Fruit fly (Drosophila melanogaster) whole organism, embryonic: ENCODE data around the gene CG43367.

Source experiments
- CG10959 ChIP-seq: fragments of 200-800 bp; sonication (Bioruptor generic); IDR thresholded peaks from 2 replicates; pipeline ENCODE4 v1.3.6; 2022; ENCODE audit warnings: missing biosample characterization, missing genetic modification characterization
- CG11696 ChIP-seq: fragments of 200-800 bp; sonication (Bioruptor generic); IDR thresholded peaks from 2 replicates; pipeline ENCODE4 v1.3.6; 2022; ENCODE audit warnings: missing biosample characterization, missing genetic modification characterization
- CG12104 ChIP-seq: fragments of 200-800 bp; sonication (Bioruptor generic); optimal IDR thresholded peaks from 3 replicates; lab custom pipeline; 2016; ENCODE audit warnings: missing biosample characterization, missing genetic modification characterization
- CG14860 ChIP-seq: fragments of 200-800 bp; sonication (Bioruptor generic); IDR thresholded peaks from 3 replicates; pipeline ENCODE4 v1.3.6; 2022; ENCODE audit warnings: missing biosample characterization, missing genetic modification characterization; ENCODE audit not compliant: partially characterized antibody
- CG17829 ChIP-seq: fragments of 200-800 bp; optimal IDR thresholded peaks from 2 replicates; lab custom pipeline; 2019; ENCODE audit warnings: missing biosample characterization, mild to moderate bottlenecking, missing genetic modification characterization, moderate library complexity
- CG32767 ChIP-seq: fragments of 200-800 bp; sonication (Bioruptor generic); IDR thresholded peaks from 2 replicates; pipeline ENCODE4 v1.3.6; 2022; ENCODE audit warnings: missing biosample characterization, missing genetic modification characterization
- CG4617 ChIP-seq: fragments of 200-800 bp; sonication (Bioruptor generic); optimal IDR thresholded peaks from 3 replicates; lab custom pipeline; 2016; ENCODE audit warnings: missing biosample characterization, missing genetic modification characterization, borderline replicate concordance
- CG5180 ChIP-seq: fragments of 200-800 bp; sonication (Bioruptor generic); optimal IDR thresholded peaks from 3 replicates; lab custom pipeline; 2017; ENCODE audit warnings: missing biosample characterization, missing genetic modification characterization, mild to moderate bottlenecking, moderate library complexity, missing genetic modification reagents
- CG8478 ChIP-seq: fragments of >200 bp; optimal IDR thresholded peaks from 2 replicates; lab custom pipeline; 2018
- E2f1 ChIP-seq: fragments of 200-800 bp; sonication (Bioruptor generic); IDR thresholded peaks from 2 replicates; pipeline ENCODE4 v1.3.6; 2022; ENCODE audit warnings: missing biosample characterization, missing genetic modification characterization
- Hey ChIP-seq: fragments of 200-800 bp; sonication (Bioruptor generic); optimal IDR thresholded peaks from 3 replicates; lab custom pipeline; 2018; ENCODE audit warnings: missing biosample characterization, mild to moderate bottlenecking, missing genetic modification characterization
- Hr78 ChIP-seq, 2 experiments: fragments of 200-800 bp in 1 of 2; fragments of >200 bp in 1 of 2; sonication (Bioruptor generic) in 1 of 2; optimal IDR thresholded peaks; 2 replicates each; lab custom pipeline; 2017 to 2019; ENCODE audit warnings: missing biosample characterization in 2 of 2, missing genetic modification characterization in 2 of 2, mild to moderate bottlenecking in 1 of 2, moderate library complexity in 1 of 2
- MBD-R2 ChIP-seq: fragments of 200-800 bp; sonication (Bioruptor generic); IDR thresholded peaks from 2 replicates; pipeline ENCODE4 v1.3.6; 2022; ENCODE audit warnings: missing biosample characterization, missing genetic modification characterization
- MESR4 ChIP-seq: fragments of 200-800 bp; sonication (Bioruptor generic); optimal IDR thresholded peaks from 2 replicates; lab custom pipeline; 2018; ENCODE audit warnings: missing biosample characterization, mild to moderate bottlenecking, missing genetic modification characterization, moderate library complexity
- Med ChIP-seq: fragments of 200-800 bp; sonication (Bioruptor generic); peaks from one replicate; lab custom pipeline; 2016; ENCODE audit warnings: missing biosample characterization, missing genetic modification characterization, mild to moderate bottlenecking, inconsistent platforms, moderate library complexity
- Oaz ChIP-seq: fragments of 200-800 bp; sonication (Bioruptor generic); IDR thresholded peaks from 2 replicates; pipeline ENCODE4 v1.3.6; 2022; ENCODE audit warnings: missing biosample characterization, missing genetic modification characterization
- Sox100B ChIP-seq: fragments of 200-800 bp; sonication (Bioruptor generic); optimal IDR thresholded peaks from 3 replicates; lab custom pipeline; 2018; ENCODE audit warnings: missing biosample characterization, mild to moderate bottlenecking, missing genetic modification characterization
- TFAM ChIP-seq: fragments of 200-800 bp; sonication (Bioruptor generic); optimal IDR thresholded peaks from 2 replicates; lab custom pipeline; 2017; ENCODE audit warnings: missing biosample characterization, missing genetic modification characterization, inconsistent platforms
- Trl ChIP-seq, 3 experiments: fragments of >200 bp in 2 of 3; fragments of 200-800 bp in 1 of 3; sonication (Bioruptor generic) in 1 of 3; optimal IDR thresholded peaks; 2 replicates in 1 of 3; 3 replicates in 2 of 3; lab custom pipeline; 2016 to 2017; ENCODE audit warnings: missing biosample characterization in 1 of 3, missing genetic modification characterization in 1 of 3
- Xbp1 ChIP-seq: fragments of 200-800 bp; sonication (Bioruptor generic); optimal IDR thresholded peaks from 3 replicates; lab custom pipeline; 2016; ENCODE audit warnings: missing biosample characterization, mild to moderate bottlenecking, missing genetic modification characterization
- YL-1 ChIP-seq: fragments of 200-800 bp; sonication (Bioruptor generic); optimal IDR thresholded peaks from 3 replicates; lab custom pipeline; 2017; ENCODE audit warnings: missing biosample characterization, mild to moderate bottlenecking, missing genetic modification characterization
- ash1 ChIP-seq: fragments of 200-800 bp; sonication (Bioruptor generic); optimal IDR thresholded peaks from 2 replicates; lab custom pipeline; 2018; ENCODE audit warnings: missing biosample characterization, mild to moderate bottlenecking, missing genetic modification characterization
- bbx ChIP-seq: fragments of 200-800 bp; sonication (Bioruptor generic); IDR thresholded peaks from 2 replicates; pipeline ENCODE4 v1.3.6; 2022; ENCODE audit warnings: missing biosample characterization, missing genetic modification characterization; ENCODE audit not compliant: partially characterized antibody
- bigmax ChIP-seq: fragments of 200-800 bp; sonication (Bioruptor generic); optimal IDR thresholded peaks from 2 replicates; lab custom pipeline; 2018; ENCODE audit warnings: missing biosample characterization, mild to moderate bottlenecking, missing genetic modification characterization
- cg ChIP-seq: fragments of 200-800 bp; sonication (Bioruptor generic); optimal IDR thresholded peaks from 3 replicates; lab custom pipeline; 2019; ENCODE audit warnings: missing biosample characterization, mild to moderate bottlenecking, missing genetic modification characterization, moderate library complexity
- chinmo ChIP-seq: fragments of 200-800 bp; sonication (Bioruptor generic); IDR thresholded peaks from 4 replicates; pipeline ENCODE4 v1.3.6; 2022; ENCODE audit warnings: missing biosample characterization, missing genetic modification characterization; ENCODE audit not compliant: partially characterized antibody
- chm ChIP-seq: fragments of 200-800 bp; sonication (Bioruptor generic); IDR thresholded peaks from 2 replicates; pipeline ENCODE4 v1.3.6; 2022; ENCODE audit warnings: missing biosample characterization, missing genetic modification characterization
- gsb-n ChIP-seq: fragments of 200-800 bp; sonication (Bioruptor generic); optimal IDR thresholded peaks from 3 replicates; lab custom pipeline; 2018; ENCODE audit warnings: missing biosample characterization, mild to moderate bottlenecking, missing genetic modification characterization
- lmd ChIP-seq: fragments of 200-800 bp; sonication (Bioruptor generic); IDR thresholded peaks from 2 replicates; pipeline ENCODE4 v1.3.6; 2022; ENCODE audit warnings: missing biosample characterization, missing genetic modification characterization
- luna ChIP-seq: fragments of 200-800 bp; sonication (Bioruptor generic); optimal IDR thresholded peaks from 2 replicates; lab custom pipeline; 2016; ENCODE audit warnings: missing biosample characterization, missing genetic modification characterization
- mld ChIP-seq: fragments of 200-800 bp; sonication (Bioruptor generic); IDR thresholded peaks from 3 replicates; pipeline ENCODE4 v1.3.6; 2022; ENCODE audit warnings: missing biosample characterization, missing genetic modification characterization; ENCODE audit not compliant: partially characterized antibody
- pan ChIP-seq, 4 experiments: fragments of >200 bp in 3 of 4; fragments of 200-800 bp in 1 of 4; sonication (Bioruptor generic) in 1 of 4; optimal IDR thresholded peaks in 3 of 4; IDR thresholded peaks in 1 of 4; 2 replicates each; pipeline versions ENCODE4 v1.3.6 to Lab custom; 2017 to 2022; ENCODE audit warnings: missing biosample characterization in 2 of 4, missing genetic modification characterization in 2 of 4, mixed read lengths in 1 of 4
- pzg ChIP-seq: fragments of 200-800 bp; sonication (Bioruptor generic); optimal IDR thresholded peaks from 3 replicates; lab custom pipeline; 2018; ENCODE audit warnings: missing biosample characterization, mild to moderate bottlenecking, missing genetic modification characterization, moderate library complexity
- rib ChIP-seq: fragments of 200-800 bp; sonication (Bioruptor generic); IDR thresholded peaks from 2 replicates; pipeline ENCODE4 v1.3.6; 2022; ENCODE audit warnings: missing biosample characterization, missing genetic modification characterization
- sens ChIP-seq: fragments of 200-800 bp; sonication (Bioruptor generic); peaks from one replicate; lab custom pipeline; 2016; ENCODE audit warnings: missing biosample characterization, missing genetic modification characterization
- sna ChIP-seq: fragments of 200-800 bp; sonication (Bioruptor generic); IDR thresholded peaks from 2 replicates; pipeline ENCODE4 v1.3.6; 2022; ENCODE audit warnings: missing biosample characterization, missing genetic modification characterization; ENCODE audit not compliant: partially characterized antibody
- so ChIP-seq: fragments of 200-800 bp; sonication (Bioruptor generic); IDR thresholded peaks from 3 replicates; pipeline ENCODE4 v1.3.6; 2022; ENCODE audit warnings: missing biosample characterization, missing genetic modification characterization
- tgo ChIP-seq: fragments of 200-800 bp; sonication (Bioruptor generic); IDR thresholded peaks from 3 replicates; pipeline ENCODE4 v1.3.6; 2022; ENCODE audit warnings: missing biosample characterization, missing genetic modification characterization
- ttk ChIP-seq: fragments of 200-800 bp; sonication (Bioruptor generic); IDR thresholded peaks from 2 replicates; pipeline ENCODE4 v2.1.2; 2022; ENCODE audit warnings: missing biosample characterization, missing genetic modification characterization

CG43367 gene

DNA sequence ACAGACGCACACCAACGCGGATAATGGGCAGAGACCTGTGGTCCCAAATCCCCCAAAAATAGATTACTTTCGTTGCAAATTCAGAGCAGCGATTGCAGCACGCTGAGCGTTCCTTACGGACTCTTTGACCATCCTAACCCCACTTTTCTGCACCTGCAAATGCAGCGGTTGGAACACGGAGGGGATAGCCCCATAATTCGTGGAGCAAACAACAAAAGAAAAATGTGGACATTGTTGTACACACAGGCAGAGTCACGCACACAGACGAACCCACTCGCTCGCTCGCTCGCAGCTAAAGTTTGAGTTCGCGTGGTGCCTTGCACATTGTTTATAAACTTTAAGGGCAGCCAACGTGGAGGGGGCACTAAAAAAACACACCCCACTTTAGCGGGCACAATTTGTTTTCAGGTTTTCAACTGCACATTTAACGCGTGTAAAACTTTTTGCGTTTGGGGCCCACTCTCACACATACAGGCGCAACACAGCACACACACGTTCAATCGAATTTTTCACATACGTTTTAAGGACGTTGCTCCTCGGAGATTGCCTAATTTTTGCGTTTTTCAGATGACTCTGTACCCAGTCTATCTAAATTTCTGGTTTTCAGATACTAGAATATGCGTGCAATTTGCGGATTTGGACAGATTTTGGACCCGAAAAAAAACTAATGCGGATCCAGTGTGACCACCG is 60.0 kb downstream of the CG43367 start:
- TF ChIP-seq chm (GFP tag; lab: Robert Waterston, UW) (peak; percentile 13; the same call in 1 of the 2 replicates), tgo (GFP tag; lab: Robert Waterston, UW) (no peak), MBD-R2 (GFP tag; lab: Robert Waterston, UW) (peak; percentile 26), CG17829 (tag; lab: Kevin White, UChicago) (no peak), sens (GFP tag; lab: Kevin White, UChicago) (peak; percentile 48), MESR4 (peak; percentile 78), CG5180 (GFP tag; lab: Kevin White, UChicago) (peak; percentile 4), Hey (tag; lab: Kevin White, UChicago) (no peak), CG14860 (GFP tag; lab: Robert Waterston, UW) (0 out of 3 replicates have a peak, but pooled peaks have one; percentile 20), ttk (GFP tag; lab: Robert Waterston, UW) (0 out of 2 replicates have a peak, but pooled peaks have one; percentile 17), Sox100B (no peak), CG10959 (0 out of 2 replicates have a peak, but pooled peaks have one; percentile 31), CG12104 (GFP tag; lab: Kevin White, UChicago) (peak; percentile 6), pan (optimal IDR thresholded peaks at IDR 0.05; lab: Kevin White, UChicago) (no peak), pan (GFP tag; optimal IDR thresholded peaks at IDR 0.05 in 1 of 2, IDR thresholded peaks at IDR 0.05 in 1 of 2) (peak in 1 of 2 experiments; percentile 25), luna (GFP tag; lab: Kevin White, UChicago) (no peak), TFAM (GFP tag; lab: Kevin White, UChicago) (no peak), pzg (GFP tag; lab: Kevin White, UChicago) (peak; percentile 22), Xbp1 (GFP tag; lab: Kevin White, UChicago) (no peak), CG8478 (lab: Kevin White, UChicago) (peak; percentile 10), CG4617 (GFP tag; lab: Kevin White, UChicago) (peak; percentile 46), bigmax (GFP tag; lab: Kevin White, UChicago) (peak; percentile 91), Oaz (no peak), sna (0 out of 2 replicates have a peak, but pooled peaks have one; percentile 18), E2f1 (GFP tag; lab: Robert Waterston, UW) (no peak), YL-1 (peak; percentile 30), Hr78 (GFP tag; optimal IDR thresholded peaks at IDR 0.05; lab: Kevin White, UChicago) (peak in 1 of 2 experiments; percentile 54), CG32767 (GFP tag; lab: Robert Waterston, UW) (peak; percentile 57; the same call in 1 of the 2 replicates), gsb-n (tag; lab: Kevin White, UChicago) (no peak), Med (GFP tag; lab: Kevin White, UChicago) (peak; percentile 20), mld (GFP tag; lab: Robert Waterston, UW) (0 out of 3 replicates have a peak, but pooled peaks have one; percentile 58), so (GFP tag; lab: Robert Waterston, UW) (0 out of 3 replicates have a peak, but pooled peaks have one; percentile 12), bbx (0 out of 2 replicates have a peak, but pooled peaks have one; percentile 14), ash1 (GFP tag; lab: Kevin White, UChicago) (no peak), Trl (optimal IDR thresholded peaks at IDR 0.05; lab: Kevin White, UChicago) (peak in 1 of 2 experiments; percentile 13), Trl (GFP tag; optimal IDR thresholded peaks at IDR 0.05; lab: Kevin White, UChicago) (no peak), lmd (GFP tag; lab: Robert Waterston, UW) (0 out of 2 replicates have a peak, but pooled peaks have one; percentile 12), CG11696 (GFP tag; lab: Robert Waterston, UW) (no peak), chinmo (GFP tag; lab: Robert Waterston, UW) (peak; percentile 86; the same call in 1 of the 4 replicates), cg (peak; percentile 91), rib (no peak)
